Worm (Caenorhabditis elegans) whole organism, early embryonic: ENCODE results near the gene C26E1.2.

Experiments used
- B0310.2 ChIP-seq: sonication (generic microtip); optimal IDR thresholded peaks from 2 replicates; lab custom pipeline; 2016; ENCODE audit warnings: mild to moderate bottlenecking, missing genetic modification characterization, missing compliant biosample characterization
- F13C5.2 ChIP-seq: sonication (generic microtip); optimal IDR thresholded peaks from 2 replicates; lab custom pipeline; 2017; ENCODE audit warnings: mild to moderate bottlenecking, missing genetic modification characterization, inconsistent platforms, missing compliant biosample characterization
- aly-1 ChIP-seq: sonication (generic microtip); optimal IDR thresholded peaks from 2 replicates; lab custom pipeline; 2016; ENCODE audit warnings: missing genetic modification characterization, missing compliant biosample characterization
- ama-1 ChIP-seq: fragments of 150-350 bp; optimal IDR thresholded peaks from 2 replicates; lab custom pipeline; 2014
- ceh-13 ChIP-seq: fragments of 200-800 bp; sonication (Bioruptor generic); optimal IDR thresholded peaks from 2 replicates; lab custom pipeline; 2018; ENCODE audit warnings: mild to moderate bottlenecking, missing genetic modification characterization, missing compliant biosample characterization
- ceh-36 ChIP-seq: sonication (generic microtip); optimal IDR thresholded peaks from 2 replicates; lab custom pipeline; 2016; ENCODE audit warnings: missing genetic modification characterization, inconsistent platforms, missing compliant biosample characterization
- ets-7 ChIP-seq: sonication (generic microtip); optimal IDR thresholded peaks from 2 replicates; lab custom pipeline; 2016; ENCODE audit warnings: missing genotype, missing genetic modification characterization, missing compliant biosample characterization
- flt-1 ChIP-seq: fragments of 200-800 bp; sonication (Bioruptor generic); IDR thresholded peaks from 2 replicates; pipeline ENCODE4 v1.3.6; 2022; ENCODE audit warnings: missing genetic modification characterization, missing compliant biosample characterization
- hmbx-1 ChIP-seq: sonication (generic microtip); optimal IDR thresholded peaks from 2 replicates; lab custom pipeline; 2016; ENCODE audit warnings: mild to moderate bottlenecking, missing genetic modification characterization, missing compliant biosample characterization
- hmg-4 ChIP-seq: fragments of 200-800 bp; sonication (Bioruptor generic); optimal IDR thresholded peaks from 2 replicates; lab custom pipeline; 2018; ENCODE audit warnings: mild to moderate bottlenecking, missing genetic modification characterization, missing compliant biosample characterization
- hnd-1 ChIP-seq: sonication (generic microtip); optimal IDR thresholded peaks from 2 replicates; lab custom pipeline; 2016; ENCODE audit warnings: missing genetic modification characterization, missing compliant biosample characterization
- pes-1 ChIP-seq: fragments of 200-800 bp; sonication (Bioruptor generic); IDR thresholded peaks from 2 replicates; pipeline ENCODE4 v1.3.6; 2022; ENCODE audit warnings: missing genetic modification reagents, missing genetic modification characterization, missing compliant biosample characterization
- scrt-1 ChIP-seq: fragments of 200-800 bp; sonication (Bioruptor generic); IDR thresholded peaks from 2 replicates; pipeline ENCODE4 v1.3.6; 2022; ENCODE audit warnings: missing genetic modification characterization, missing compliant biosample characterization
- sea-1 ChIP-seq: fragments of 200-800 bp; sonication (Bioruptor generic); conservative IDR thresholded peaks from 2 replicates; pipeline ENCODE4 v1.3.6; 2022; ENCODE audit warnings: missing genetic modification characterization, missing compliant biosample characterization
- tbx-11 ChIP-seq: fragments of 200-800 bp; sonication (Bioruptor generic); IDR thresholded peaks from 2 replicates; pipeline ENCODE4 v1.3.6; 2022; ENCODE audit warnings: missing genetic modification characterization, missing compliant biosample characterization
- tbx-37 ChIP-seq: fragments of 200-800 bp; sonication (Bioruptor generic); conservative IDR thresholded peaks from 2 replicates; pipeline ENCODE4 v1.3.6; 2022; ENCODE audit warnings: missing genetic modification reagents, missing genetic modification characterization, missing compliant biosample characterization
- tra-4 ChIP-seq: sonication (generic microtip); optimal IDR thresholded peaks from 2 replicates; lab custom pipeline; 2017; ENCODE audit warnings: missing genetic modification characterization, missing compliant biosample characterization

The C26E1.2 gene

DNA sequence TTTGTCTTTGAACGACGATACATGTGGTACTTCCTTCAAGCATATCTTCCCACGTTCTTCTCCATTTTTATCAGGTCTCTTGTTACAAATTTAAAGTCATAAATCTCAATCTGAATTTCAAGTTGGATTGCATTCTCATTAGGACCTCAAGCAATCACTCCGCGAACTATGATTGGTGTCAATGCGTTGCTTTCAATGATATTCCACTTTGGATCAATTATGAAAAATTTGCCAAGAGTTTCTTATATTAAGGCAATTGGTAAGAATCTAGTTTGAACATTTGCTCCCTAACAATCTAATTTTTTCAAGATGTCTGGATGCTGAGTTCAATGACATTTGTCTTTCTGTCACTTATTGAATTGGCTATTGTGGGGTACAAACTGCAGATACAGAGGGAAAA is 37.3 kb downstream of the C26E1.2 start:
- no peak for TF ChIP-seq sea-1 (GFP tag; lab: Robert Waterston, UW)

- no peak for TF ChIP-seq ceh-36 (tag; lab: Kevin White, UChicago)
- TF ChIP-seq sea-1 (GFP tag; lab: Robert Waterston, UW), result no peak
- no peak for TF ChIP-seq aly-1 (tag; lab: Kevin White, UChicago)
- no peak for TF ChIP-seq flt-1 (GFP tag; lab: Robert Waterston, UW)
- no peak for TF ChIP-seq ets-7 (tag; lab: Kevin White, UChicago)
Measured at ce11 chrV:13345867-13346328, 41.0 kb downstream of the C26E1.2 start, which contains the start of gene twk-43. Gene twk-43, plus strand, starts transcription at chrV:13346278.

DNA sequence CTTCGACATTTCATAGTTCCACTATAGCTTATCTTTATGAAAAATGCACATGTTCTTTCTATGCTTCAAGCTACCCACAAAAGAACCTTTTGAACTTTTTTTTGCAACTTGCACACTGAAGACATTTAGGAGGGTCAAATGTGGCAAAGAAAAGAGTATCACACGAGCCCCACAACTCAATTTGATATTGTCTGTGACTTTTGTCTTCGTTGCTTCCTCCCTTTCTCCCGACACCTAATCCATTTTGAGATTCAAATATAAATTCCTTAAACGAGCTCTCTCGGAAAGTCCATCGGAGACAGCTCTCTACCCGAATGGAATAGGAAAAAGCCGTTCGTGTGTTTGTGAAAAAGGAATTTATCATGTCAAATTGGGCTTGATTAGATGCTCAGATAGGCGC is 45.4 kb downstream of the C26E1.2 start:
- TF ChIP-seq B0310.2 (tag; lab: Kevin White, UChicago), result no peak
- no peak for TF ChIP-seq ama-1 (lab: Kevin White, UChicago)
- no peak for TF ChIP-seq scrt-1
- no peak for TF ChIP-seq hnd-1 (tag; lab: Kevin White, UChicago)
- no peak for TF ChIP-seq ceh-13 (GFP tag; lab: Kevin White, UChicago)
- TF ChIP-seq flt-1 (GFP tag; lab: Robert Waterston, UW), result no peak
- no peak for TF ChIP-seq pes-1
- TF ChIP-seq hmg-4, result no peak
- no peak for TF ChIP-seq tbx-11 (GFP tag; lab: Robert Waterston, UW)
- TF ChIP-seq ceh-36 (tag; lab: Kevin White, UChicago), result no peak
- TF ChIP-seq tbx-37, result no peak
- TF ChIP-seq aly-1 (tag; lab: Kevin White, UChicago), result no peak
- no peak for TF ChIP-seq tra-4
- no peak for TF ChIP-seq ets-7 (tag; lab: Kevin White, UChicago)
- no peak for TF ChIP-seq sea-1 (GFP tag; lab: Robert Waterston, UW)
- no peak for TF ChIP-seq F13C5.2 (tag; lab: Kevin White, UChicago)
- TF ChIP-seq hmbx-1 (tag; lab: Kevin White, UChicago), result no peak

ce11 chrV:13351773-13352172 is 46.8 kb downstream of the C26E1.2 start:
- TF ChIP-seq flt-1 (GFP tag; lab: Robert Waterston, UW), result no peak
- no peak for TF ChIP-seq pes-1
- no peak for TF ChIP-seq hmg-4
- TF ChIP-seq aly-1 (tag; lab: Kevin White, UChicago), result no peak
- TF ChIP-seq ceh-13 (GFP tag; lab: Kevin White, UChicago), result no peak
- no peak for TF ChIP-seq ets-7 (tag; lab: Kevin White, UChicago)
- TF ChIP-seq scrt-1, result no peak
- no peak for TF ChIP-seq hmbx-1 (tag; lab: Kevin White, UChicago)
- TF ChIP-seq B0310.2 (tag; lab: Kevin White, UChicago), result no peak

DNA sequence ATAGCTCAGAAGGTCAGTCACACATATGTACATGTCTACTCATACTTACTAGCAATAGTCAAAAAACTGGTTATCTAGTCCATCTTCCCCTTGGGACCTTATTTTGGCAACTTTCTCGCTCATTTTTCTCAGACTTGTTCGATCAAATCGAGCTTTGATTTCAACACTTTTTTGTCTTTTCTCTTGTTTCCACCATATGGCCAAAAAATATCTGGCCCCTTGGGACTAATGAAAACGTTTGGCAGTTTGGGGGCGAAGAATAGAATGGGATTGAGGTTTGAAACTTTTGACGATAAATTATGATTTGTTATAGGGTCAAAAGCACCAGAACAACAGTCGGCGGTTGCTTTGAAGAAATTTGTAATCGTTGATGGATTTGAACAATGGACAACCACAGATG is 47.5 kb downstream of the C26E1.2 start:
- TF ChIP-seq B0310.2 (tag; lab: Kevin White, UChicago) (no peak), hmg-4 (no peak), F13C5.2 (tag; lab: Kevin White, UChicago) (no peak), ceh-13 (GFP tag; lab: Kevin White, UChicago) (no peak), tbx-11 (GFP tag; lab: Robert Waterston, UW) (no peak)

DNA sequence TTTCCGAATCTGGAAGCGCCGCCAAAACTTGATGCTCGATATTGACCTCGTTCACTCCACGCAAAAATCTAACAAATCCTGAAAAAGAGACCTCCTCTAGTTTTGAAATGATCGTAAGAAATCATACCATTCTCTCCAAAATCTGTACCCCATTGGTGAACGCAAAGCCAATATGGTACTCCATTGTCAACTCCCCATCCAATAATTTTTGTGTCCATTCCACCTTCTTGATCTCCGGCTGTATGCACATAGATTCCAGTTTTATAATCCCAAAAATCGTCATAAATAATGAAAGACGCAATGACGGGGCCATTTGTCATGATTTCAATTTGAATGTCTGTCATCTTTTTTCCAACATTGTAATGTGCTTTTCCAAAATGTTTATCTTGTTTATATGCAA is 51.3 kb downstream of the C26E1.2 start:
- no peak for TF ChIP-seq tbx-37
- TF ChIP-seq ama-1 (lab: Kevin White, UChicago), result no peak
- no peak for TF ChIP-seq B0310.2 (tag; lab: Kevin White, UChicago)
- no peak for TF ChIP-seq tra-4
- no peak for TF ChIP-seq ets-7 (tag; lab: Kevin White, UChicago)
- no peak for TF ChIP-seq ceh-36 (tag; lab: Kevin White, UChicago)
- no peak for TF ChIP-seq hnd-1 (tag; lab: Kevin White, UChicago)
- TF ChIP-seq pes-1, result no peak
- TF ChIP-seq ceh-13 (GFP tag; lab: Kevin White, UChicago), result no peak
- TF ChIP-seq aly-1 (tag; lab: Kevin White, UChicago), result no peak
- no peak for TF ChIP-seq scrt-1
- no peak for TF ChIP-seq F13C5.2 (tag; lab: Kevin White, UChicago)
